Worm (Caenorhabditis elegans) whole organism, mixed stage, embryonic: Measurements from ENCODE around the gene fbxa-27.

Experiments used
- ces-1 ChIP-seq: fragments of 150-350 bp; optimal IDR thresholded peaks from 2 replicates; lab custom pipeline; 2014; ENCODE audit warnings: missing biosample characterization, missing genetic modification reagents, missing genetic modification characterization
- elt-3 ChIP-seq: fragments of 150-350 bp; optimal IDR thresholded peaks from 2 replicates; lab custom pipeline; 2014; ENCODE audit warnings: missing biosample characterization, missing genetic modification characterization
- lin-13 ChIP-seq: fragments of 150-350 bp; optimal IDR thresholded peaks from 2 replicates; lab custom pipeline; 2014; ENCODE audit warnings: missing biosample characterization, missing genetic modification characterization
- mab-5 ChIP-seq: fragments of 150-350 bp; optimal IDR thresholded peaks from 2 replicates; lab custom pipeline; 2014; ENCODE audit warnings: missing biosample characterization, missing genetic modification characterization
- nhr-12 ChIP-seq: fragments of 150-350 bp; optimal IDR thresholded peaks from 2 replicates; lab custom pipeline; 2014; ENCODE audit warnings: missing biosample characterization, missing genetic modification characterization
- nhr-76 ChIP-seq: sonication (generic microtip); optimal IDR thresholded peaks from 2 replicates; lab custom pipeline; 2017; ENCODE audit warnings: missing biosample characterization, missing genetic modification characterization
- pha-4 ChIP-seq: fragments of 150-350 bp; optimal IDR thresholded peaks from 2 replicates; lab custom pipeline; 2018; ENCODE audit warnings: missing biosample characterization, missing genetic modification reagents, missing genetic modification characterization
- snpc-4 ChIP-seq: fragments of 150-350 bp; optimal IDR thresholded peaks from 2 replicates; lab custom pipeline; 2014; ENCODE audit warnings: missing biosample characterization, missing genetic modification characterization
- tbx-8 ChIP-seq: fragments of 200-800 bp; sonication (Bioruptor generic); optimal IDR thresholded peaks from 2 replicates; lab custom pipeline; 2018; ENCODE audit warnings: mild to moderate bottlenecking, missing genetic modification characterization, moderate library complexity, missing compliant biosample characterization

DNA sequence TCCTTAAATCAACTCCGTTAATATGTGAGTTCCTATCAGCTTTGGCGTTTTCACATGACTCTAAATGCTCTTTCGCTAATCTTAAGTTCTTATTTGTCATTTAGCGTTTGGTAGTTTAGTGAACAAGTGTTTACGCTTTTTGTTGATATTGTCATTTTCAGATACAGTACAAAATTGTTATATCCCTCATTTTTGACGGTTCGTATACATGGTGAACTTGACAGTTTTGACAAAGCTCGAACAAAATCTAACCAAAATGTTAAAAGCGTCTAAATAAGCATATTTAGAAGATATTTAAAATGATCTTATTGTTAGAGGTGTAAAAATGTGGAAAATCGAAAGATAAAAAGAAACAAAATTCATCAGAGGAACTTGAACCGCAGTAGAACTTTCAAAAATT is 40.7 kb downstream of the fbxa-27 start:
- TF ChIP-seq nhr-76 (tag; lab: Kevin White, UChicago) (no peak), pha-4 (tag; lab: Kevin White, UChicago) (no peak), mab-5 (tag; lab: Kevin White, UChicago) (no peak), lin-13 (tag; lab: Kevin White, UChicago) (no peak), snpc-4 (tag; lab: Kevin White, UChicago) (no peak), ces-1 (no peak), elt-3 (tag; lab: Kevin White, UChicago) (no peak), tbx-8 (GFP tag; lab: Kevin White, UChicago) (no peak), nhr-12 (tag; lab: Kevin White, UChicago) (no peak)
